Fruit fly (Drosophila melanogaster): ENCODE measurements around the gene JTBR.

JTBR gene

DNA sequence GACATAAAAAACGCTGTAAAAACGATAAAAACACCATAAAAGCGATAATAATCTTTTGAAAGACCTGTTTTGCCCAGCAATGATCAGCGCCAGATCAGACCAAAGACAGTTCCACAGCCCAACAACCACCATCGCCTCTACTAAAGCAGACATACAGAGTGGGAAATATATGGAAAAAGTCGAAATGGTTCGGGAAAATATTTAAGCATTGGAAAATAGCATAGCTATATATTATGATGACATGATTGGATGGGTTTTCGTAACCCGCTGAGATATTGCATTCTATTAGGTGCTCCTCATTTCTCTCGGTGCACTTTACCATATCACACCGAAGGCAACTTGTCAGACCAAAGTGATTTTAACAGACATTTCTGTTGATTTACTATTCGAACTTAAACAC, 6.0 kb upstream of the JTBR start:
- TF ChIP-seq CG7045 (GFP tag; optimal IDR thresholded peaks at IDR 0.05), result peak; percentile 45
- no peak for TF ChIP-seq tj (GFP tag; optimal IDR thresholded peaks at IDR 0.05)
- no peak for TF ChIP-seq cic (GFP tag; optimal IDR thresholded peaks at IDR 0.05)
- no peak for TF ChIP-seq bab1 (GFP tag; optimal IDR thresholded peaks at IDR 0.05)
- peak; percentile 4 for TF ChIP-seq CG5204 (GFP tag; optimal IDR thresholded peaks at IDR 0.05)
- TF ChIP-seq toe (GFP tag; optimal IDR thresholded peaks at IDR 0.05), result no peak
- no peak for TF ChIP-seq Mnt (GFP tag; optimal IDR thresholded peaks at IDR 0.05)
- no peak for TF ChIP-seq cnc (optimal IDR thresholded peaks at IDR 0.05)
- no peak for TF ChIP-seq kay (GFP tag; ENCODE audit: borderline replicate concordance)
- no peak for TF ChIP-seq ovo (GFP tag; optimal IDR thresholded peaks at IDR 0.05)

DNA sequence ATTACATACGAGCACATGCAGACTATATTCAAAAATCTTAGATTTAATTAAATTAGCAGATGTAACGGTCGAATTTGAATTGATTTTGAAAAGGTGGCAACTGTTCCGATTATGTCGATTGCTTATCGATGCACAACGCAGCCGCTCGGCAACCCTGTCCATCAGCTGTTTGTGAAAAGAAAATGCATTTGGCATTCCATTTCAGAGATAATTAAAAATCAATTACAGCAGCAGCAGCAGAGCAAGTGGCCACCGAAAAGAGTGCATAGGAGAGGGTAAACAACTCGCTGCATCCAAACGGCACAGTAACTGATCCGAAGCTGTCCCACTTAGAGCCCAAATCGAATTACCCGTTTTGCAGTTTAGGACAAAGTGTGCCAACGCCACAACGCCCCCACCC, 4.0 kb downstream of the JTBR start, which contains the start of gene Patj:
Patj (plus strand) TSS at position 155 of the 400 bp plus-strand sequence.
- TF ChIP-seq Hr96 (GFP tag; optimal IDR thresholded peaks at IDR 0.05), result no peak
- TF ChIP-seq CG14711 (tag; optimal IDR thresholded peaks at IDR 0.05), result peak; percentile 97
- TF ChIP-seq bab1 (GFP tag; optimal IDR thresholded peaks at IDR 0.05), result peak; percentile 39

DNA sequence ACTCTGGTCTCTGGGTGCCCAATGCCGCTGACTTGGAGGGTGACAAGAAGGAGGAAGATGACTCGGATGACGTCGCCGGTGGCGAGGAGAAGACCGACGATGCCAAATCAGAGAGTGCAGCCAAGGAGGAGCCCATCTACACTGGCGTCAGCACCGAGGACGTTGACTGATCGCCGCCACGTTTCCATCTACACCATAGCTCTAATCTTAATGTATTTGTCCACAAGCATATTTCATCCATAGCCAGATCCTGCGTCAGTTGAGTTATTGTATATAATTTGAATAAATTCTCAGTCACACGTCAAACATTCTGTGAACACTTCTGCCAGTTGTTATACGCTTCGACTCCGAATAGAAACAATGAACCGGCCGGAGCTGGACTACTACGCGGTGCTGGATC, 5.7 kb downstream of the JTBR start, which contains the start of gene CG12020:
CG12020 (plus strand) TSS at position 301 of the 400 bp plus-strand sequence.
- TF ChIP-seq Mnt (GFP tag; optimal IDR thresholded peaks at IDR 0.05), result no peak
- no peak for TF ChIP-seq CG1620 (GFP tag; optimal IDR thresholded peaks at IDR 0.05)
- no peak for TF ChIP-seq CG7045 (GFP tag; optimal IDR thresholded peaks at IDR 0.05)

DNA sequence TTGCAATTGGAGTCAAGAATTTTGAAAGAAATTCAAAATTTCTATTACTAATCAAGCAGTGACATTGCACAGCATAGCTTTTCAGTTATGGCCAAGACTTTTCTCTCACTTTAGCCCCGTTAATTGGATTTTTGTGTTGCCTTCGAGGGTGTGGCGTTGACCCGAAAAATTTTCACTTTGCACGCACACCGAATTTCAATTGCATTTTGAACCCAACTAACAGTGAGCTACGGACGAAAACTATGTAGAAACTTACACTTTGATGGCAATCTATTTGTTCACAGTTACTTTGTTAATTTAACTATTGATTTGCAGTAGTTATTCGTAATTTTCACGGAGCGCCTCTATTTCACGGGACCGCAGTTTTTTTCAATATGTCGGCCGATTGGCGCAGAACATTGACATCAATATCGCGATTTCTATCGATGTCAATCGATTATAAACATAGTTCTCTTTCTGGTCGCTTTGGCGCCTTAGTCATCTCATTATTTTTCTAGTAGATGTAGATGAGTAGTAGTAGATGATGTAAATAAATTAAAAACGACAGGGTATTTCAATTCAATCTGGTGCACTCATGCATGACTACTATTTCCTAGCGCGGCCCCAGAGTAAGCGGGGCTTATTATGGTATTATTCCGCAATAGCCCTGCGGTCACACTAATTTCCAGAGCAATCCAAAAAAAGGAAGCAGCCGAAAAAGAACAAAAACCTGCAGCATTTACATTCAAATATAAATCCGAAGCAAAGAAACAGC, 7.5 kb downstream of the JTBR start, which contains the start of the genes alpha-Spec, dlt and Cdc37:
alpha-Spec (minus strand) TSS at position 386 of the 754 bp plus-strand sequence.
dlt (minus strand) TSS at position 386 of the 754 bp plus-strand sequence.
Cdc37 (plus strand) TSS at position 450 of the 754 bp plus-strand sequence.
- TF ChIP-seq cic (GFP tag; optimal IDR thresholded peaks at IDR 0.05), result peak; percentile 15
- peak; percentile 50 for TF ChIP-seq CG7101 (tag; optimal IDR thresholded peaks at IDR 0.05)
- no peak for TF ChIP-seq CG1620 (GFP tag; optimal IDR thresholded peaks at IDR 0.05)
- no peak for TF ChIP-seq CG7045 (GFP tag; optimal IDR thresholded peaks at IDR 0.05)
- TF ChIP-seq kay (GFP tag; ENCODE audit: borderline replicate concordance), result no peak
- no peak for TF ChIP-seq Clk (GFP tag; optimal IDR thresholded peaks at IDR 0.05)
- TF ChIP-seq bab1 (GFP tag; optimal IDR thresholded peaks at IDR 0.05), result peak; percentile 68
- TF ChIP-seq CG5204 (GFP tag; optimal IDR thresholded peaks at IDR 0.05), result no peak
- no peak for TF ChIP-seq Crg-1 (GFP tag; optimal IDR thresholded peaks at IDR 0.05)
- TF ChIP-seq tj (GFP tag; optimal IDR thresholded peaks at IDR 0.05), result no peak
- TF ChIP-seq CG12768 (GFP tag; optimal IDR thresholded peaks at IDR 0.05), result peak; percentile 44
- TF ChIP-seq Hr96 (GFP tag; optimal IDR thresholded peaks at IDR 0.05), result no peak
- TF ChIP-seq CG33017 (tag; optimal IDR thresholded peaks at IDR 0.05), result peak; percentile 22
- no peak for TF ChIP-seq cnc (optimal IDR thresholded peaks at IDR 0.05)
- peak; percentile 16 for TF ChIP-seq Mnt (GFP tag; optimal IDR thresholded peaks at IDR 0.05)
- peak; percentile 44 for TF ChIP-seq CG14711 (tag; optimal IDR thresholded peaks at IDR 0.05)
- no peak for TF ChIP-seq ovo (GFP tag; optimal IDR thresholded peaks at IDR 0.05)
- TF ChIP-seq pad (GFP tag; optimal IDR thresholded peaks at IDR 0.05), result no peak
- TF ChIP-seq toe (GFP tag; optimal IDR thresholded peaks at IDR 0.05), result no peak
- no peak for TF ChIP-seq CG11617 (GFP tag; optimal IDR thresholded peaks at IDR 0.05)

DNA sequence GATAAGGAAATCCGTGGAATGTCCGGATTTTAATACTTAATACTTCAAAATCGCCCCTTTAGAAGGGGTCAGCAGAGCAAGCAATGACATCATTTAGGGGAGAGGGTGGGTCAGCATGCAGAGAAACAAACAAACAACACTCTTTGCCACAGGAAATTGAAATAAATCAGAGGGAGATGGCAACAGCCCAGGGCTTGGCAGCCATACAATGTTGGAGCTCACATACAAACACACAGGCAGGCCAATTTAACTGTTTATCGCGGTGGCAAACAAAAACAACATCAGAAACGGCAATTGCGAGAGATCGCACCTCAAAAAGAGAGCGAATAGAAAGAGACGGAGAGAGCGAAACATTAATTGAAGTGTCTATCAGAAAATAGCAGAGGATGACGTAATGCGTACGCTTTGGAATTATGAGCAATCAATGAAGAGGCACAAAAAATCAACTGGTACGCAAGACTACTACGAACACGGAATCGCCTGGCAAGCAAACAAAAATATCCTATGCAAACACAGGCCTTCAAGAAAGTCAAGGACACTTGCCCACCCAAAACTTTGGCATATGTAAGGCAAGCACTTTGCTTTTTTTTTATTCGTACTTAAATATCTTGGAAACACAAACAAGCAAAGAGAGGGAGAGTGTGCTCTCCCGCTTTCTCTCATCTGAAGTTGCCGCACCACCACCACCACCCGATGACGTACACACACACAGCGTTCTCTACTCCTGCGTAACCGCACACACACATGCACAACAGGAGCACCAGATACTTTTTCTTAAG, 8.3 kb downstream of the JTBR start:
- TF ChIP-seq Hr96 (GFP tag; optimal IDR thresholded peaks at IDR 0.05) (no peak), pad (GFP tag; optimal IDR thresholded peaks at IDR 0.05) (peak; percentile 89), CG7101 (tag; optimal IDR thresholded peaks at IDR 0.05) (peak; percentile 61), toe (GFP tag; optimal IDR thresholded peaks at IDR 0.05) (no peak), Crg-1 (GFP tag; optimal IDR thresholded peaks at IDR 0.05) (peak; percentile 44), CG12768 (GFP tag; optimal IDR thresholded peaks at IDR 0.05) (peak; percentile 55), cnc (optimal IDR thresholded peaks at IDR 0.05) (no peak), Mnt (GFP tag; optimal IDR thresholded peaks at IDR 0.05) (peak; percentile 56), ovo (GFP tag; optimal IDR thresholded peaks at IDR 0.05) (peak; percentile 81), cic (GFP tag; optimal IDR thresholded peaks at IDR 0.05) (peak; percentile 76), CG7045 (GFP tag; optimal IDR thresholded peaks at IDR 0.05) (peak; percentile 10), Clk (GFP tag; optimal IDR thresholded peaks at IDR 0.05) (no peak), CG14711 (tag; optimal IDR thresholded peaks at IDR 0.05) (no peak), CG11617 (GFP tag; optimal IDR thresholded peaks at IDR 0.05) (peak; percentile 34), bab1 (GFP tag; optimal IDR thresholded peaks at IDR 0.05) (peak; percentile 48), CG33017 (tag; optimal IDR thresholded peaks at IDR 0.05) (peak; percentile 22), kay (GFP tag; ENCODE audit: borderline replicate concordance) (no peak), CG1620 (GFP tag; optimal IDR thresholded peaks at IDR 0.05) (no peak), tj (GFP tag; optimal IDR thresholded peaks at IDR 0.05) (no peak), CG5204 (GFP tag; optimal IDR thresholded peaks at IDR 0.05) (no peak)

DNA sequence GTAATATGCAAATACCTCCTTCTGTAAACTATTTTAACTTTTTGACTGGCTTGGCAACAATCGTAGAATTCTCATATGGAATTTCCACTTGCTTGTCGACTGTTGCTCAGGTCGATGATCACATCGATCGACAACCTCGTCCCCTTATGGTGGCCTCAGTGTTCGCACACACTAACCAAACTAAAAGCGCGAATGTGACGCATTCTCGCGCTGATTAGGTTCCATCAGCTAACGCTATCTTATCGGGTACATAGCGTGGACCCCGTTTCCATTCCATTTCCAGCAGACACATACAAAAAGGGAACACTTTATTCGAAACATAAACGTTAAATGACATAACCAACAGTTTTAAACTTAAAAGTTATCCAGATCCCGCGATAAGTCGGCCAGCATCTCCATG, 13.3 kb downstream of the JTBR start:
- no peak for TF ChIP-seq CG11617 (GFP tag; optimal IDR thresholded peaks at IDR 0.05)
- peak; percentile 70 for TF ChIP-seq cic (GFP tag; optimal IDR thresholded peaks at IDR 0.05)
- TF ChIP-seq cnc (optimal IDR thresholded peaks at IDR 0.05), result no peak
- no peak for TF ChIP-seq CG1620 (GFP tag; optimal IDR thresholded peaks at IDR 0.05)
